Fruit fly (Drosophila melanogaster) whole organism, embryonic: ENCODE measurements around the gene CG9747.
A peak's percentile ranks its signal among the peaks of the same experiment; 100 is the strongest.

Experiments
- Bgb ChIP-seq: fragments of 200-800 bp; sonication (Bioruptor generic); IDR thresholded peaks from 2 replicates; pipeline ENCODE4 v1.3.6; 2022; ENCODE audit warnings: missing biosample characterization, missing genetic modification characterization; ENCODE audit not compliant: partially characterized antibody
- CG11723 ChIP-seq: fragments of 200-800 bp; sonication (Bioruptor generic); optimal IDR thresholded peaks from 2 replicates; lab custom pipeline; 2017; ENCODE audit warnings: missing biosample characterization, mild to moderate bottlenecking, missing genetic modification characterization
- CG12391 ChIP-seq: fragments of 200-800 bp; sonication (Bioruptor generic); optimal IDR thresholded peaks from 3 replicates; lab custom pipeline; 2018; ENCODE audit warnings: missing biosample characterization, mild to moderate bottlenecking, missing genetic modification characterization, moderate library complexity
- CG13894 ChIP-seq: fragments of 200-800 bp; sonication (Bioruptor generic); optimal IDR thresholded peaks from 3 replicates; lab custom pipeline; 2018; ENCODE audit warnings: missing biosample characterization, mild to moderate bottlenecking, missing genetic modification characterization, moderate library complexity
- CG14710 ChIP-seq: fragments of 200-800 bp; sonication (Bioruptor generic); optimal IDR thresholded peaks from 3 replicates; lab custom pipeline; 2019; ENCODE audit warnings: missing biosample characterization, mild to moderate bottlenecking, missing genetic modification characterization, moderate library complexity
- CG15269 ChIP-seq: fragments of 200-800 bp; sonication (Bioruptor generic); optimal IDR thresholded peaks from 2 replicates; lab custom pipeline; 2018; ENCODE audit warnings: missing biosample characterization, mild to moderate bottlenecking, missing genetic modification characterization, moderate library complexity
- CG18476 ChIP-seq: fragments of 200-800 bp; sonication (Bioruptor generic); optimal IDR thresholded peaks from 2 replicates; lab custom pipeline; 2016; ENCODE audit warnings: missing biosample characterization, mild to moderate bottlenecking, missing genetic modification characterization
- CG31365 ChIP-seq: fragments of 200-800 bp; sonication (Bioruptor generic); optimal IDR thresholded peaks from 2 replicates; lab custom pipeline; 2018; ENCODE audit warnings: missing biosample characterization, mild to moderate bottlenecking, missing genetic modification characterization
- CG3407 ChIP-seq: fragments of 200-800 bp; sonication (Bioruptor generic); optimal IDR thresholded peaks from 2 replicates; lab custom pipeline; 2018; ENCODE audit warnings: missing biosample characterization, mild to moderate bottlenecking, missing genetic modification characterization
- CG8765 ChIP-seq: fragments of 200-800 bp; sonication (Bioruptor generic); IDR thresholded peaks from 2 replicates; pipeline ENCODE4 v1.3.6; 2022; ENCODE audit warnings: missing biosample characterization, missing genetic modification characterization
- CG8924 ChIP-seq: fragments of 200-800 bp; optimal IDR thresholded peaks from 3 replicates; lab custom pipeline; 2019; ENCODE audit warnings: missing biosample characterization, mild to moderate bottlenecking, missing genetic modification characterization, moderate library complexity
- CG8944 ChIP-seq: fragments of 200-800 bp; sonication (Bioruptor generic); optimal IDR thresholded peaks from 3 replicates; lab custom pipeline; 2016; ENCODE audit warnings: missing biosample characterization, missing genetic modification characterization
- CG9932 ChIP-seq: fragments of 200-800 bp; sonication (Bioruptor generic); IDR thresholded peaks from 2 replicates; pipeline ENCODE4 v1.3.6; 2022; ENCODE audit warnings: missing biosample characterization, missing genetic modification characterization
- Drgx ChIP-seq: fragments of 200-800 bp; sonication (Bioruptor generic); IDR thresholded peaks from 2 replicates; pipeline ENCODE4 v1.3.6; 2022; ENCODE audit warnings: missing biosample characterization, missing genetic modification characterization
- Eip74EF ChIP-seq, 2 experiments: fragments of 200-800 bp in 1 of 2; fragments of >200 bp in 1 of 2; sonication (Bioruptor generic) in 1 of 2; optimal IDR thresholded peaks; 2 replicates each; lab custom pipeline; 2017 to 2019; ENCODE audit warnings: missing biosample characterization in 2 of 2, missing genetic modification characterization in 2 of 2, mild to moderate bottlenecking in 1 of 2, moderate library complexity in 1 of 2
- Ets65A ChIP-seq: fragments of 200-800 bp; sonication (Bioruptor generic); peaks from one replicate; lab custom pipeline; 2016; ENCODE audit warnings: missing biosample characterization, missing genetic modification characterization
- Ets97D ChIP-seq: fragments of 200-800 bp; sonication (Bioruptor generic); optimal IDR thresholded peaks from 3 replicates; lab custom pipeline; 2016; ENCODE audit warnings: missing biosample characterization, missing genetic modification characterization
- HLH3B ChIP-seq: fragments of 200-800 bp; sonication (Bioruptor generic); IDR thresholded peaks from 2 replicates; pipeline ENCODE4 v1.3.6; 2022; ENCODE audit warnings: missing biosample characterization, missing genetic modification characterization
- HLH4C ChIP-seq: fragments of 200-800 bp; sonication (Bioruptor generic); IDR thresholded peaks from 3 replicates; pipeline ENCODE4 v1.3.6; 2022; ENCODE audit warnings: missing biosample characterization, missing genetic modification characterization; ENCODE audit not compliant: partially characterized antibody
- HmgZ ChIP-seq: fragments of 200-800 bp; sonication (Bioruptor generic); optimal IDR thresholded peaks from 2 replicates; lab custom pipeline; 2018; ENCODE audit warnings: missing biosample characterization, mild to moderate bottlenecking, missing genetic modification characterization
- Med ChIP-seq: fragments of 200-800 bp; sonication (Bioruptor generic); peaks from one replicate; lab custom pipeline; 2016; ENCODE audit warnings: missing biosample characterization, missing genetic modification characterization, mild to moderate bottlenecking, inconsistent platforms, moderate library complexity
- NfI ChIP-seq: fragments of 200-800 bp; sonication (Bioruptor generic); optimal IDR thresholded peaks from 3 replicates; lab custom pipeline; 2018; ENCODE audit warnings: missing biosample characterization, mild to moderate bottlenecking, missing genetic modification characterization, moderate library complexity
- Optix ChIP-seq: fragments of 200-800 bp; sonication (Bioruptor generic); IDR thresholded peaks from 3 replicates; pipeline ENCODE4 v1.3.6; 2022; ENCODE audit warnings: missing biosample characterization, missing genetic modification characterization
- PHDP ChIP-seq: fragments of 200-800 bp; sonication (Bioruptor generic); optimal IDR thresholded peaks from 3 replicates; lab custom pipeline; 2018; ENCODE audit warnings: missing biosample characterization, mild to moderate bottlenecking, missing genetic modification characterization, moderate library complexity
- Trl ChIP-seq, 3 experiments: fragments of >200 bp in 2 of 3; fragments of 200-800 bp in 1 of 3; sonication (Bioruptor generic) in 1 of 3; optimal IDR thresholded peaks; 2 replicates in 1 of 3; 3 replicates in 2 of 3; lab custom pipeline; 2016 to 2017; ENCODE audit warnings: missing biosample characterization in 1 of 3, missing genetic modification characterization in 1 of 3
- Usf ChIP-seq: fragments of 200-800 bp; sonication (Bioruptor generic); optimal IDR thresholded peaks from 2 replicates; lab custom pipeline; 2017; ENCODE audit warnings: missing genotype, missing biosample characterization, missing genetic modification characterization
- Xrp1 ChIP-seq: fragments of 200-800 bp; sonication (Bioruptor generic); IDR thresholded peaks from 2 replicates; pipeline ENCODE4 v1.3.6; 2022; ENCODE audit warnings: missing biosample characterization, missing genetic modification characterization
- al ChIP-seq: fragments of 200-800 bp; sonication (Bioruptor generic); IDR thresholded peaks from 2 replicates; pipeline ENCODE4 v1.3.6; 2022; ENCODE audit warnings: missing biosample characterization, missing genetic modification characterization
- bbx ChIP-seq: fragments of 200-800 bp; sonication (Bioruptor generic); IDR thresholded peaks from 2 replicates; pipeline ENCODE4 v1.3.6; 2022; ENCODE audit warnings: missing biosample characterization, missing genetic modification characterization; ENCODE audit not compliant: partially characterized antibody
- cas ChIP-seq: fragments of 200-800 bp; sonication (Bioruptor generic); IDR thresholded peaks from 2 replicates; pipeline ENCODE4 v1.3.6; 2022; ENCODE audit warnings: missing biosample characterization, missing genetic modification characterization
- ci ChIP-seq: fragments of 200-800 bp; sonication (Bioruptor generic); IDR thresholded peaks from 3 replicates; pipeline ENCODE4 v1.3.6; 2022; ENCODE audit warnings: missing biosample characterization, missing genetic modification characterization
- croc ChIP-seq: fragments of 200-800 bp; sonication (Bioruptor generic); conservative IDR thresholded peaks from 3 replicates; pipeline ENCODE4 v1.3.6; 2022; ENCODE audit warnings: missing biosample characterization, missing genetic modification characterization
- en ChIP-seq: fragments of 200-800 bp; sonication (Bioruptor generic); optimal IDR thresholded peaks from 2 replicates; lab custom pipeline; 2016; ENCODE audit warnings: missing biosample characterization, missing genetic modification characterization
- esg ChIP-seq: fragments of 200-800 bp; sonication (Bioruptor generic); conservative IDR thresholded peaks from 2 replicates; pipeline ENCODE4 v1.3.6; 2022; ENCODE audit warnings: missing biosample characterization, missing genetic modification characterization
- hkb ChIP-seq, 2 experiments: fragments of 200-800 bp in 1 of 2; fragments of >200 bp in 1 of 2; sonication (Bioruptor generic) in 1 of 2; IDR thresholded peaks in 1 of 2; optimal IDR thresholded peaks in 1 of 2; 2 replicates each; pipeline versions ENCODE4 v1.3.6 to Lab custom; 2017 to 2022; ENCODE audit warnings: missing biosample characterization in 1 of 2, missing genetic modification characterization in 1 of 2
- lmd ChIP-seq: fragments of 200-800 bp; sonication (Bioruptor generic); IDR thresholded peaks from 2 replicates; pipeline ENCODE4 v1.3.6; 2022; ENCODE audit warnings: missing biosample characterization, missing genetic modification characterization
- mirr ChIP-seq: fragments of 200-800 bp; sonication (Bioruptor generic); optimal IDR thresholded peaks from 3 replicates; lab custom pipeline; 2018; ENCODE audit warnings: missing biosample characterization, mild to moderate bottlenecking, missing genetic modification characterization
- nom ChIP-seq: fragments of 200-800 bp; sonication (Bioruptor generic); optimal IDR thresholded peaks from 2 replicates; lab custom pipeline; 2017; ENCODE audit warnings: missing biosample characterization, missing genetic modification characterization, mild to moderate bottlenecking, moderate library complexity, missing genetic modification reagents
- pho ChIP-seq: fragments of 200-800 bp; sonication (Bioruptor generic); optimal IDR thresholded peaks from 2 replicates; lab custom pipeline; 2016; ENCODE audit warnings: missing biosample characterization, missing genetic modification characterization
- rib ChIP-seq: fragments of 200-800 bp; sonication (Bioruptor generic); IDR thresholded peaks from 2 replicates; pipeline ENCODE4 v1.3.6; 2022; ENCODE audit warnings: missing biosample characterization, missing genetic modification characterization
- row ChIP-seq: fragments of 200-800 bp; sonication (Bioruptor generic); IDR thresholded peaks from 3 replicates; pipeline ENCODE4 v1.3.6; 2022; ENCODE audit warnings: missing biosample characterization, missing genetic modification characterization
- schlank ChIP-seq: fragments of 200-800 bp; sonication (Bioruptor generic); optimal IDR thresholded peaks from 2 replicates; lab custom pipeline; 2018; ENCODE audit warnings: missing biosample characterization, mild to moderate bottlenecking, missing genetic modification characterization
- scrt ChIP-seq: fragments of 200-800 bp; sonication (Bioruptor generic); optimal IDR thresholded peaks from 2 replicates; lab custom pipeline; 2018; ENCODE audit warnings: missing biosample characterization, mild to moderate bottlenecking, missing genetic modification characterization, moderate library complexity
- sisA ChIP-seq: fragments of 200-800 bp; sonication (Bioruptor generic); IDR thresholded peaks from 2 replicates; pipeline ENCODE4 v1.3.6; 2022; ENCODE audit warnings: missing biosample characterization, missing genetic modification characterization
- slbo ChIP-seq: fragments of 200-800 bp; sonication (Bioruptor generic); IDR thresholded peaks from 2 replicates; pipeline ENCODE4 v1.3.6; 2022; ENCODE audit warnings: missing biosample characterization, missing genetic modification characterization
- slp2 ChIP-seq: fragments of 200-800 bp; sonication (Bioruptor generic); optimal IDR thresholded peaks from 2 replicates; lab custom pipeline; 2016; ENCODE audit warnings: missing biosample characterization, missing genetic modification characterization
- sob ChIP-seq: fragments of 200-800 bp; sonication (Bioruptor generic); IDR thresholded peaks from 2 replicates; pipeline ENCODE4 v1.3.6; 2022; ENCODE audit warnings: missing biosample characterization, missing genetic modification characterization
- usp ChIP-seq: fragments of >200 bp; optimal IDR thresholded peaks from 2 replicates; lab custom pipeline; 2017; ENCODE audit warnings: missing biosample characterization, missing genetic modification characterization
- zf30C ChIP-seq: fragments of 200-800 bp; sonication (Bioruptor generic); optimal IDR thresholded peaks from 3 replicates; lab custom pipeline; 2018; ENCODE audit warnings: missing biosample characterization, mild to moderate bottlenecking, missing genetic modification characterization
- zfh2 ChIP-seq: fragments of 200-800 bp; sonication (Bioruptor generic); optimal IDR thresholded peaks from 2 replicates; lab custom pipeline; 2016; ENCODE audit warnings: missing biosample characterization, missing genetic modification characterization

CG9747 gene

dm6 chr3R:30151300-30152109 lies 39.5 kb downstream of the CG9747 start, which contains the start of gene CG15529 (continued):
- TF ChIP-seq sisA (GFP tag; lab: Robert Waterston, UW) = peak; percentile 8; the same call in 1 of the 2 replicates
- TF ChIP-seq bbx = no peak
- no peak for TF ChIP-seq mirr (GFP tag; lab: Kevin White, UChicago)
- TF ChIP-seq CG15269 (tag; lab: Kevin White, UChicago) = no peak
- TF ChIP-seq CG8765 (GFP tag; lab: Robert Waterston, UW) = 0 out of 2 replicates have a peak, but pooled peaks have one; percentile 15
- no peak for TF ChIP-seq CG3407 (GFP tag; lab: Kevin White, UChicago)
- TF ChIP-seq Trl (optimal IDR thresholded peaks at IDR 0.05; lab: Kevin White, UChicago) = no peak
- no peak for TF ChIP-seq Trl (GFP tag; optimal IDR thresholded peaks at IDR 0.05; lab: Kevin White, UChicago)
- no peak for TF ChIP-seq usp (GFP tag; lab: Kevin White, UChicago)
- no peak for TF ChIP-seq HLH4C
- peak; percentile 15 for TF ChIP-seq Med (GFP tag; lab: Kevin White, UChicago)
- TF ChIP-seq Drgx (GFP tag; lab: Robert Waterston, UW) = peak; percentile 74
- no peak for TF ChIP-seq lmd
- no peak for TF ChIP-seq CG18476
- TF ChIP-seq hkb (optimal IDR thresholded peaks at IDR 0.05; lab: Kevin White, UChicago) = no peak
- no peak for TF ChIP-seq hkb (GFP tag; IDR thresholded peaks at IDR 0.05; lab: Robert Waterston, UW)
- no peak for TF ChIP-seq zfh2 (GFP tag; lab: Kevin White, UChicago)
- TF ChIP-seq slbo (GFP tag; lab: Robert Waterston, UW) = peak; percentile 59
- 0 out of 3 replicates have a peak, but pooled peaks have one; percentile 39 for TF ChIP-seq ci (GFP tag; lab: Robert Waterston, UW)
- peak; percentile 54 for TF ChIP-seq CG9932 (GFP tag; lab: Robert Waterston, UW)
- TF ChIP-seq schlank (tag; lab: Kevin White, UChicago) = no peak
- TF ChIP-seq Xrp1 = 0 out of 2 replicates have a peak, but pooled peaks have one; percentile 19
- TF ChIP-seq CG8924 (tag; lab: Kevin White, UChicago) = no peak
- TF ChIP-seq Usf (GFP tag; lab: Kevin White, UChicago) = no peak
- 0 out of 2 replicates have a peak, but pooled peaks have one; percentile 12 for TF ChIP-seq sob (GFP tag; lab: Robert Waterston, UW)
- TF ChIP-seq HLH3B (GFP tag; lab: Robert Waterston, UW) = no peak
- peak; percentile 18; the same call in 1 of the 3 replicates for TF ChIP-seq row (GFP tag; lab: Robert Waterston, UW)
- TF ChIP-seq CG13894 = no peak
- no peak; the same call in 2 of the 3 replicates for TF ChIP-seq croc
- TF ChIP-seq nom = peak; percentile 60
- no peak for TF ChIP-seq CG12391 (tag; lab: Kevin White, UChicago)
- TF ChIP-seq rib (GFP tag; lab: Robert Waterston, UW) = no peak
- TF ChIP-seq al (GFP tag; lab: Robert Waterston, UW) = 0 out of 2 replicates have a peak, but pooled peaks have one; percentile 18
- no peak for TF ChIP-seq Eip74EF (GFP tag; optimal IDR thresholded peaks at IDR 0.05; lab: Kevin White, UChicago)
- TF ChIP-seq Ets65A (GFP tag; lab: Kevin White, UChicago) = no peak
- TF ChIP-seq cas (GFP tag; lab: Robert Waterston, UW) = no peak
- TF ChIP-seq CG8944 (GFP tag; lab: Kevin White, UChicago) = no peak
- no peak for TF ChIP-seq NfI (GFP tag; lab: Kevin White, UChicago)
- no peak for TF ChIP-seq Bgb
- TF ChIP-seq scrt (GFP tag; lab: Kevin White, UChicago) = no peak

DNA sequence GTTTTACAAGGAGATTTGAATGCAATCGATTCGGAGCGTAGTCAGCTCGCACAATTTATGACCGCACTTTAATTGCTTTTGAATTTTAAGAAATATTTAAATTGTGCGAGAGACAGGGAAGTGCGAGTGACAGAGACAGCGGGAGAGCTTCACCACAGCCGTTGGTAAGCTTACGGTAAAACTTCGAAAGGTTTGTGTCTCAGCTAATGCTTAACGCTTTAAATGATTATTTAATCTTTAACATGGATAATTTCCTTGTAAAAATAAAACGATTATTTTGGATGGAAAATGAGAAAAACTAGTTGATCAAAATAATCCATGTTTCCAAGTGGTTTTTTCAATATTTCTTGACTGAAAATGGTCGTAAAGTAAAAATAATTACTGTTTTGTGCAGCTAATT lies 40.5 kb downstream of the CG9747 start:
- no peak for TF ChIP-seq Ets97D (GFP tag; lab: Kevin White, UChicago)
- no peak for TF ChIP-seq PHDP
- TF ChIP-seq HmgZ (tag; lab: Kevin White, UChicago) = no peak
- TF ChIP-seq CG14710 (tag; lab: Kevin White, UChicago) = no peak
- no peak for TF ChIP-seq CG18476
- TF ChIP-seq slp2 = no peak
- TF ChIP-seq lmd = no peak
- TF ChIP-seq en (GFP tag; lab: Kevin White, UChicago) = no peak
- no peak for TF ChIP-seq CG11723 (GFP tag; lab: Kevin White, UChicago)
- TF ChIP-seq esg (GFP tag; lab: Robert Waterston, UW) = no peak
- no peak for TF ChIP-seq pho (GFP tag; lab: Kevin White, UChicago)
- no peak for TF ChIP-seq zf30C (GFP tag; lab: Kevin White, UChicago)
- TF ChIP-seq Optix = no peak
- TF ChIP-seq CG31365 = no peak
- TF ChIP-seq row (GFP tag; lab: Robert Waterston, UW) = no peak
